Worm (Caenorhabditis elegans) whole organism, L2 larva: ENCODE results near the gene dhs-11.

Experiments
- C34F6.9 ChIP-seq: fragments of 150-350 bp; optimal IDR thresholded peaks from 2 replicates; lab custom pipeline; 2014; ENCODE audit warnings: missing biosample characterization, missing genetic modification characterization
- F13H6.1 ChIP-seq: sonication (generic microtip); optimal IDR thresholded peaks from 2 replicates; lab custom pipeline; 2016; ENCODE audit warnings: missing genetic modification characterization, missing compliant biosample characterization
- Y55F3AM.14 ChIP-seq: fragments of 200-800 bp; sonication (Bioruptor generic); optimal IDR thresholded peaks from 2 replicates; lab custom pipeline; 2018; ENCODE audit warnings: mild to moderate bottlenecking, missing genetic modification characterization, missing compliant biosample characterization
- alr-1 ChIP-seq: fragments of 150-350 bp; optimal IDR thresholded peaks from 2 replicates; lab custom pipeline; 2014; ENCODE audit warnings: missing biosample characterization, missing genetic modification characterization
- aly-2 ChIP-seq: fragments of 150-350 bp; optimal IDR thresholded peaks from 2 replicates; lab custom pipeline; 2014; ENCODE audit warnings: missing biosample characterization, missing genetic modification characterization
- blmp-1 ChIP-seq: sonication (generic microtip); optimal IDR thresholded peaks from 2 replicates; lab custom pipeline; 2017; ENCODE audit warnings: missing genetic modification characterization, mild to moderate bottlenecking, missing compliant biosample characterization, antibody characterized with exemption, moderate library complexity; ENCODE audit not compliant: insufficient read depth
- ceh-16 ChIP-seq: fragments of 150-350 bp; optimal IDR thresholded peaks from 2 replicates; lab custom pipeline; 2014; ENCODE audit warnings: missing biosample characterization, missing genetic modification characterization
- ceh-82 ChIP-seq: fragments of 150-350 bp; optimal IDR thresholded peaks from 2 replicates; lab custom pipeline; 2014; ENCODE audit warnings: missing biosample characterization, missing genetic modification characterization
- crh-2 ChIP-seq: sonication (generic microtip); optimal IDR thresholded peaks from 2 replicates; lab custom pipeline; 2017; ENCODE audit warnings: missing biosample characterization, missing genetic modification characterization
- egl-27 ChIP-seq: sonication (generic microtip); optimal IDR thresholded peaks from 3 replicates; lab custom pipeline; 2017; ENCODE audit warnings: missing biosample characterization, missing genetic modification reagents, missing genetic modification characterization
- elt-1 ChIP-seq: fragments of 150-350 bp; optimal IDR thresholded peaks from 2 replicates; lab custom pipeline; 2014; ENCODE audit warnings: missing biosample characterization, missing genetic modification characterization
- fos-1 ChIP-seq: fragments of 150-350 bp; optimal IDR thresholded peaks from 2 replicates; lab custom pipeline; 2014; ENCODE audit warnings: missing biosample characterization, missing genetic modification characterization
- gmeb-1 ChIP-seq: fragments of 150-350 bp; optimal IDR thresholded peaks from 2 replicates; lab custom pipeline; 2014; ENCODE audit warnings: missing biosample characterization, missing genetic modification characterization
- lin-11 ChIP-seq: fragments of 150-350 bp; sonication (generic microtip); optimal IDR thresholded peaks from 2 replicates; lab custom pipeline; 2014; ENCODE audit warnings: missing biosample characterization, missing genetic modification characterization, inconsistent platforms, mixed read lengths
- lin-13 ChIP-seq: fragments of 150-350 bp; optimal IDR thresholded peaks from 2 replicates; lab custom pipeline; 2014; ENCODE audit warnings: missing biosample characterization, missing genetic modification reagents, missing genetic modification characterization
- lin-39 ChIP-seq: fragments of 150-350 bp; optimal IDR thresholded peaks from 2 replicates; lab custom pipeline; 2014; ENCODE audit warnings: missing biosample characterization, missing genetic modification reagents, missing genetic modification characterization
- lsy-2 ChIP-seq, 2 experiments: fragments of 150-350 bp in 1 of 2; sonication (generic microtip) in 1 of 2; optimal IDR thresholded peaks; 2 replicates each; lab custom pipeline; 2014 to 2017; ENCODE audit warnings: missing biosample characterization in 2 of 2, missing genetic modification characterization in 2 of 2
- mab-5 ChIP-seq: fragments of 150-350 bp; optimal IDR thresholded peaks from 2 replicates; lab custom pipeline; 2014; ENCODE audit warnings: missing biosample characterization, missing genetic modification characterization
- mdl-1 ChIP-seq, 2 experiments: fragments of 150-350 bp in 1 of 2; sonication (generic microtip) in 1 of 2; optimal IDR thresholded peaks; 2 replicates each; lab custom pipeline; 2017; ENCODE audit warnings: missing biosample characterization in 2 of 2, missing genetic modification characterization in 2 of 2
- nhr-10 ChIP-seq: sonication (generic microtip); optimal IDR thresholded peaks from 2 replicates; lab custom pipeline; 2017; ENCODE audit warnings: missing biosample characterization, missing genetic modification characterization
- nhr-11 ChIP-seq: fragments of 150-350 bp; optimal IDR thresholded peaks from 2 replicates; lab custom pipeline; 2014; ENCODE audit warnings: missing biosample characterization, missing genetic modification characterization
- nhr-129 ChIP-seq: fragments of 150-350 bp; optimal IDR thresholded peaks from 2 replicates; lab custom pipeline; 2014; ENCODE audit warnings: missing biosample characterization, missing genetic modification characterization
- nhr-237 ChIP-seq: fragments of 150-350 bp; optimal IDR thresholded peaks from 2 replicates; lab custom pipeline; 2014; ENCODE audit warnings: missing biosample characterization, missing genetic modification characterization
- nhr-25 ChIP-seq: fragments of 150-350 bp; sonication (generic microtip); optimal IDR thresholded peaks from 3 replicates; lab custom pipeline; 2014; ENCODE audit warnings: missing biosample characterization, missing genetic modification characterization
- peb-1 ChIP-seq: fragments of 150-350 bp; optimal IDR thresholded peaks from 2 replicates; lab custom pipeline; 2014; ENCODE audit warnings: missing biosample characterization, missing genetic modification characterization
- sma-9 ChIP-seq, 2 experiments: fragments of 150-350 bp in 1 of 2; sonication (generic microtip) in 1 of 2; optimal IDR thresholded peaks; 2 replicates each; lab custom pipeline; 2014 to 2016; ENCODE audit warnings: missing genetic modification characterization in 2 of 2, mild to moderate bottlenecking in 1 of 2, missing biosample characterization in 1 of 2, missing compliant biosample characterization in 1 of 2, missing genetic modification reagents in 1 of 2, moderate library complexity in 1 of 2
- snpc-4 ChIP-seq: fragments of 150-350 bp; optimal IDR thresholded peaks from 2 replicates; lab custom pipeline; 2014; ENCODE audit warnings: missing biosample characterization, missing genetic modification characterization
- unc-62 ChIP-seq: fragments of 150-350 bp; optimal IDR thresholded peaks from 2 replicates; lab custom pipeline; 2014; ENCODE audit warnings: missing biosample characterization, missing genetic modification reagents, missing genetic modification characterization
- zag-1 ChIP-seq: fragments of 150-350 bp; optimal IDR thresholded peaks from 2 replicates; lab custom pipeline; 2014; ENCODE audit warnings: missing biosample characterization, missing genetic modification characterization
- ztf-1 ChIP-seq: fragments of 200-800 bp; sonication (Bioruptor generic); conservative IDR thresholded peaks from 2 replicates; pipeline ENCODE4 v1.3.6; 2022; ENCODE audit warnings: missing genetic modification characterization, missing compliant biosample characterization
- ztf-11 ChIP-seq: sonication (generic microtip); optimal IDR thresholded peaks from 2 replicates; lab custom pipeline; 2017; ENCODE audit warnings: missing biosample characterization, missing genetic modification characterization
- ztf-4 ChIP-seq: fragments of 150-350 bp; optimal IDR thresholded peaks from 2 replicates; lab custom pipeline; 2014; ENCODE audit warnings: missing biosample characterization, missing genetic modification characterization

The dhs-11 gene

DNA sequence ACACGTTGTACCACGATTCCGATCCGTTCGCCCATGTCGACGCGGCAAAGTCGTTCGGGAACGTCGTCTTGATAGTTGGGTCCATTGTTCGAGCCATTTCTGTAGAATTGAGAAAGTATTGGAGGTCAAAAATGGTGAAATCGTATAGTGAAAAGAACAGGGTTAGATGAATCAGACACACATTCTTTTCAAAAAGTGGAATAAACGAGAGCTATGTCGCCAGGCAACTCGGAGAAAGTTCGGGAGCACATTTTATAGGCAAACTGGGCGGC lies 9.3 kb downstream of the dhs-11 start, which contains the start of gene Y39A1A.9:
Gene Y39A1A.9, minus strand, starts transcription at position 99 of the 272 bp plus-strand sequence.
- TF ChIP-seq blmp-1 (tag; lab: Kevin White, UChicago) (no peak), egl-27 (tag; lab: Kevin White, UChicago) (no peak), lin-11 (tag; lab: Kevin White, UChicago) (no peak), nhr-237 (tag; lab: Kevin White, UChicago) (no peak), lin-39 (tag; lab: Kevin White, UChicago) (no peak), crh-2 (tag; lab: Kevin White, UChicago) (no peak), nhr-10 (tag; lab: Kevin White, UChicago) (no peak), ztf-1 (no peak), nhr-11 (tag; lab: Kevin White, UChicago) (no peak), C34F6.9 (tag; lab: Kevin White, UChicago) (no peak)

- TF ChIP-seq sma-9 (GFP tag; optimal IDR thresholded peaks at IDR 0.05; lab: Kevin White, UChicago) (peak; percentile 61), sma-9 (tag; optimal IDR thresholded peaks at IDR 0.05; lab: Kevin White, UChicago) (no peak), lsy-2 (tag; optimal IDR thresholded peaks at IDR 0.05; lab: Kevin White, UChicago) (peak in 1 of 2 experiments; percentile 54), aly-2 (tag; lab: Kevin White, UChicago) (no peak), zag-1 (tag; lab: Kevin White, UChicago) (no peak), mdl-1 (tag; optimal IDR thresholded peaks at IDR 0.05; lab: Kevin White, UChicago) (peak in 1 of 2 experiments; percentile 77), F13H6.1 (tag; lab: Kevin White, UChicago) (peak; percentile 44), C34F6.9 (tag; lab: Kevin White, UChicago) (peak; percentile 48), alr-1 (tag; lab: Kevin White, UChicago) (no peak), nhr-25 (peak; percentile 44), ztf-4 (no peak), crh-2 (tag; lab: Kevin White, UChicago) (peak; percentile 28), lin-13 (GFP tag; lab: Kevin White, UChicago) (no peak), nhr-129 (tag; lab: Kevin White, UChicago) (peak; percentile 12), lin-11 (tag; lab: Kevin White, UChicago) (peak; percentile 25), fos-1 (tag; lab: Kevin White, UChicago) (peak; percentile 28)
Measured at ce11 chrIII:10632590-10633402, 9.9 kb downstream of the dhs-11 start, which contains the start of gene Y39A1A.10. Gene Y39A1A.10 (plus strand): TSS chrIII:10632728.

DNA sequence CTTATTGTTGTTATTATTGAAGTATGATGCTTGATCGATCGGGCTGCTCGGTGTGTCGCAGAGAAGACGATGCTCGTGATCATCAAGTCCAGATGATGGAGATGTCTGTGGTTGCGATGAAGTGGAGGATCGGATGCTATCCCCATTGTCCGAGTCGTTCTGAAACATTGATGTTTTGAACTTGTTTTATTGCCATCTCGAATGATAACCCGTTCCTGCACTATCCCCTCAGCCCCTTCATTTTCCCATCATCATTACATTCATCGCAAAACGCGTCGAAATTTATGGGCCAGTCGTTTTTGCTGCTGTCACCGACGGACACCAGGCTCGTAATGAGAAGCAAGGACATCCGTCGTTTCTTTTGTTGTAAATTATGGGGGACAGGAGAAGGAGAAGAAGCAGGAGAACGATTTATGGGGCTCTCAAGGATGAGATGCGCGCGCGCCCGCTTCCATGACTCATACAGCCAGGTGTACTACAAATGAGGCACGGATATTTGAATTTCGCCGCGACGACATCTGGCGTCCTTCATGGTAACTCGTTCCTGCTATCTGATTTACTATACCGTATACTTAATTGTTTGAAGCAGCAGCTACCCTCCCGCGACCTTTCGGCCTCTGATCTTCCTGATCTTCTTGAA lies 10.7 kb downstream of the dhs-11 start:
- TF ChIP-seq C34F6.9 (tag; lab: Kevin White, UChicago) (no peak), ztf-11 (no peak), mab-5 (tag; lab: Kevin White, UChicago) (peak; percentile 51), unc-62 (no peak), gmeb-1 (tag; lab: Kevin White, UChicago) (no peak), peb-1 (tag; lab: Kevin White, UChicago) (no peak), lin-11 (tag; lab: Kevin White, UChicago) (no peak), ceh-82 (tag; lab: Kevin White, UChicago) (no peak), blmp-1 (tag; lab: Kevin White, UChicago) (no peak), ceh-16 (no peak), nhr-25 (peak; percentile 27), Y55F3AM.14 (GFP tag; lab: Kevin White, UChicago) (no peak)
- TF ChIP-seq, all 48 proteins: peak for 2

DNA sequence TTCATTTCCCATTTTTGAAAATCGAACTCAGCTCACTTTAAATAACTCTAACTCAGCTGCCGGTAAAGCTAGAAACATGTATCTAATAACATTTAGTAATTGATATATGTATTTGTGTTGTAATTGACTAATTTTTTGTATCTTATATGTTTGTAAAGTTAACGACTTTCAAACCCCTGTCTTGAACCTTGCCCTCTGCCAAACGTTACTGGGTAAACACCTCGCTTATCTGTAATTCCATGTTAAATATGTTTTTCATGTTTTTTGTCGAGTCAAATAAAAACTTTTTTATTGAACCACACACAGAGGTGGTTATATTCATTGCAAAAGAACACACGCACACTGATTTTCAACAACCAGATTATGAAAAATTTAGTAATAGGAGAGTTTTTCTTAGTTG lies 12.9 kb downstream of the dhs-11 start:
- TF ChIP-seq crh-2 (tag; lab: Kevin White, UChicago) (peak; percentile 5), ztf-1 (no peak), snpc-4 (tag; lab: Kevin White, UChicago) (no peak), lin-39 (tag; lab: Kevin White, UChicago) (peak; percentile 42), elt-1 (tag; lab: Kevin White, UChicago) (no peak)
